Fruit fly (Drosophila melanogaster) whole organism, embryonic: ENCODE data around the gene CG3368.

Experiments
- B-H2 ChIP-seq: fragments of 200-800 bp; sonication (Bioruptor generic); optimal IDR thresholded peaks from 2 replicates; lab custom pipeline; 2018; ENCODE audit warnings: missing biosample characterization, mild to moderate bottlenecking, missing genetic modification characterization
- CG10147 ChIP-seq: fragments of 200-800 bp; sonication (Bioruptor generic); optimal IDR thresholded peaks from 2 replicates; lab custom pipeline; 2019; ENCODE audit warnings: missing biosample characterization, mild to moderate bottlenecking, missing genetic modification characterization, moderate library complexity
- CG10979 ChIP-seq: fragments of 200-800 bp; sonication (Bioruptor generic); optimal IDR thresholded peaks from 2 replicates; lab custom pipeline; 2018; ENCODE audit warnings: missing biosample characterization, mild to moderate bottlenecking, missing genetic modification characterization, moderate library complexity
- CG11247 ChIP-seq: fragments of 200-800 bp; sonication (Bioruptor generic); IDR thresholded peaks from 2 replicates; pipeline ENCODE4 v1.3.6; 2022; ENCODE audit warnings: missing biosample characterization, missing genetic modification characterization
- CG12155 ChIP-seq: fragments of 200-800 bp; sonication (Bioruptor generic); optimal IDR thresholded peaks from 3 replicates; lab custom pipeline; 2016; ENCODE audit warnings: missing biosample characterization, missing genetic modification characterization
- CG13123 ChIP-seq: fragments of 200-800 bp; sonication (Bioruptor generic); optimal IDR thresholded peaks from 2 replicates; lab custom pipeline; 2016; ENCODE audit warnings: missing biosample characterization, missing genetic modification characterization
- CG17186 ChIP-seq: fragments of 200-800 bp; sonication (Bioruptor generic); optimal IDR thresholded peaks from 3 replicates; lab custom pipeline; 2017; ENCODE audit warnings: missing biosample characterization, missing genetic modification reagents, missing genetic modification characterization
- CG17328 ChIP-seq: fragments of 200-800 bp; sonication (Bioruptor generic); IDR thresholded peaks from 2 replicates; pipeline ENCODE4 v1.3.6; 2022; ENCODE audit warnings: missing biosample characterization, missing genetic modification characterization
- CG17385 ChIP-seq: fragments of 200-800 bp; sonication (Bioruptor generic); optimal IDR thresholded peaks from 3 replicates; lab custom pipeline; 2018; ENCODE audit warnings: missing biosample characterization, mild to moderate bottlenecking, missing genetic modification characterization
- CG17912 ChIP-seq: fragments of 200-800 bp; sonication (Bioruptor generic); optimal IDR thresholded peaks from 2 replicates; lab custom pipeline; 2018; ENCODE audit warnings: missing biosample characterization, mild to moderate bottlenecking, missing genetic modification characterization
- CG18476 ChIP-seq: fragments of 200-800 bp; sonication (Bioruptor generic); optimal IDR thresholded peaks from 2 replicates; lab custom pipeline; 2016; ENCODE audit warnings: missing biosample characterization, mild to moderate bottlenecking, missing genetic modification characterization
- CG2678 ChIP-seq: fragments of 200-800 bp; sonication (Bioruptor generic); optimal IDR thresholded peaks from 3 replicates; lab custom pipeline; 2019; ENCODE audit warnings: missing biosample characterization, mild to moderate bottlenecking, missing genetic modification characterization, moderate library complexity
- CG2712 ChIP-seq: fragments of 200-800 bp; optimal IDR thresholded peaks from 3 replicates; lab custom pipeline; 2019; ENCODE audit warnings: missing biosample characterization, mild to moderate bottlenecking, missing genetic modification characterization, moderate library complexity
- CG2875 ChIP-seq: fragments of 200-800 bp; sonication (Bioruptor generic); optimal IDR thresholded peaks from 2 replicates; lab custom pipeline; 2017; ENCODE audit warnings: missing biosample characterization, mild to moderate bottlenecking, missing genetic modification characterization, missing genetic modification reagents
- CG31224 ChIP-seq: fragments of 200-800 bp; sonication (Bioruptor generic); IDR thresholded peaks from 2 replicates; pipeline ENCODE4 v1.3.6; 2022; ENCODE audit warnings: missing biosample characterization, missing genetic modification characterization
- CG32767 ChIP-seq: fragments of 200-800 bp; sonication (Bioruptor generic); IDR thresholded peaks from 2 replicates; pipeline ENCODE4 v1.3.6; 2022; ENCODE audit warnings: missing biosample characterization, missing genetic modification characterization
- CG34422 ChIP-seq: fragments of 200-800 bp; sonication (Bioruptor generic); IDR thresholded peaks from 3 replicates; pipeline ENCODE4 v1.3.6; 2022; ENCODE audit warnings: missing biosample characterization, missing genetic modification characterization
- CG4617 ChIP-seq: fragments of 200-800 bp; sonication (Bioruptor generic); optimal IDR thresholded peaks from 3 replicates; lab custom pipeline; 2016; ENCODE audit warnings: missing biosample characterization, missing genetic modification characterization, borderline replicate concordance
- CG5953 ChIP-seq: fragments of 200-800 bp; sonication (Bioruptor generic); IDR thresholded peaks from 2 replicates; pipeline ENCODE4 v1.3.6; 2022; ENCODE audit warnings: missing biosample characterization, missing genetic modification characterization
- CG6813 ChIP-seq: fragments of 200-800 bp; sonication (Bioruptor generic); optimal IDR thresholded peaks from 2 replicates; lab custom pipeline; 2017; ENCODE audit warnings: missing biosample characterization, missing genetic modification characterization, mild to moderate bottlenecking, moderate library complexity, missing genetic modification reagents
- CG7556 ChIP-seq: fragments of 200-800 bp; sonication (Bioruptor generic); optimal IDR thresholded peaks from 2 replicates; lab custom pipeline; 2017; ENCODE audit warnings: missing biosample characterization, mild to moderate bottlenecking, missing genetic modification characterization
- CG7987 ChIP-seq: fragments of 200-800 bp; sonication (Bioruptor generic); optimal IDR thresholded peaks from 2 replicates; lab custom pipeline; 2018; ENCODE audit warnings: missing biosample characterization, mild to moderate bottlenecking, missing genetic modification characterization, moderate library complexity
- E2f2 ChIP-seq: fragments of 200-800 bp; sonication (Bioruptor generic); IDR thresholded peaks from 2 replicates; pipeline ENCODE4 v1.3.6; 2022; ENCODE audit warnings: missing biosample characterization, missing genetic modification characterization
- ERR ChIP-seq: fragments of 200-800 bp; sonication (Bioruptor generic); optimal IDR thresholded peaks from 2 replicates; lab custom pipeline; 2016; ENCODE audit warnings: missing biosample characterization, missing genetic modification characterization
- Fer2 ChIP-seq: fragments of 200-800 bp; sonication (Bioruptor generic); optimal IDR thresholded peaks from 2 replicates; lab custom pipeline; 2018; ENCODE audit warnings: missing biosample characterization, mild to moderate bottlenecking, missing genetic modification characterization, moderate library complexity
- Gsc ChIP-seq: fragments of 200-800 bp; sonication (Bioruptor generic); IDR thresholded peaks from 2 replicates; pipeline ENCODE4 v1.3.6; 2022; ENCODE audit warnings: missing biosample characterization, missing genetic modification characterization
- Myb ChIP-seq: fragments of 200-800 bp; sonication (Bioruptor generic); optimal IDR thresholded peaks from 2 replicates; lab custom pipeline; 2016; ENCODE audit warnings: missing biosample characterization, missing genetic modification characterization
- NC2α ChIP-seq: fragments of 200-800 bp; sonication (Bioruptor generic); optimal IDR thresholded peaks from 2 replicates; lab custom pipeline; 2016; ENCODE audit warnings: missing biosample characterization, missing genetic modification characterization
- NK7.1 ChIP-seq: fragments of 200-800 bp; sonication (Bioruptor generic); optimal IDR thresholded peaks from 3 replicates; lab custom pipeline; 2016; ENCODE audit warnings: missing biosample characterization, missing genetic modification characterization
- Optix ChIP-seq: fragments of 200-800 bp; sonication (Bioruptor generic); IDR thresholded peaks from 3 replicates; pipeline ENCODE4 v1.3.6; 2022; ENCODE audit warnings: missing biosample characterization, missing genetic modification characterization
- PHDP ChIP-seq: fragments of 200-800 bp; sonication (Bioruptor generic); optimal IDR thresholded peaks from 3 replicates; lab custom pipeline; 2018; ENCODE audit warnings: missing biosample characterization, mild to moderate bottlenecking, missing genetic modification characterization, moderate library complexity
- Side ChIP-seq: fragments of 200-800 bp; sonication (Bioruptor generic); optimal IDR thresholded peaks from 2 replicates; lab custom pipeline; 2016; ENCODE audit warnings: missing biosample characterization, missing genetic modification characterization
- Trl ChIP-seq, 3 experiments: fragments of >200 bp in 2 of 3; fragments of 200-800 bp in 1 of 3; sonication (Bioruptor generic) in 1 of 3; optimal IDR thresholded peaks; 2 replicates in 1 of 3; 3 replicates in 2 of 3; lab custom pipeline; 2016 to 2017; ENCODE audit warnings: missing biosample characterization in 1 of 3, missing genetic modification characterization in 1 of 3
- YL-1 ChIP-seq: fragments of 200-800 bp; sonication (Bioruptor generic); optimal IDR thresholded peaks from 3 replicates; lab custom pipeline; 2017; ENCODE audit warnings: missing biosample characterization, mild to moderate bottlenecking, missing genetic modification characterization
- aop ChIP-seq: fragments of 200-800 bp; sonication (Bioruptor generic); IDR thresholded peaks from 2 replicates; pipeline ENCODE4 v1.3.6; 2022; ENCODE audit warnings: missing biosample characterization, missing genetic modification characterization
- cad ChIP-seq: fragments of >200 bp; optimal IDR thresholded peaks from 2 replicates; lab custom pipeline; 2017; ENCODE audit warnings: missing biosample characterization, missing genetic modification characterization
- disco-r ChIP-seq: fragments of 200-800 bp; sonication (Bioruptor generic); optimal IDR thresholded peaks from 2 replicates; lab custom pipeline; 2016; ENCODE audit warnings: missing biosample characterization, missing genetic modification characterization
- dpn ChIP-seq, 2 experiments: fragments of 200-800 bp; sonication (Bioruptor generic); optimal IDR thresholded peaks; 3 replicates each; lab custom pipeline; 2016; ENCODE audit warnings: missing biosample characterization in 2 of 2, missing genetic modification characterization in 2 of 2
- hbn ChIP-seq: fragments of 200-800 bp; sonication (Bioruptor generic); IDR thresholded peaks from 2 replicates; pipeline ENCODE4 v1.3.6; 2022; ENCODE audit warnings: missing biosample characterization, missing genetic modification characterization; ENCODE audit not compliant: partially characterized antibody
- hth ChIP-seq: fragments of >200 bp; optimal IDR thresholded peaks from 2 replicates; lab custom pipeline; 2017; ENCODE audit warnings: inconsistent platforms
- lov ChIP-seq, 2 experiments: fragments of 200-800 bp in 1 of 2; fragments of >200 bp in 1 of 2; sonication (Bioruptor generic) in 1 of 2; IDR thresholded peaks in 1 of 2; optimal IDR thresholded peaks in 1 of 2; 2 replicates in 1 of 2; 3 replicates in 1 of 2; pipeline versions ENCODE4 v1.3.6 to Lab custom; 2017 to 2022; ENCODE audit warnings: missing biosample characterization in 1 of 2, missing genetic modification characterization in 1 of 2
- maf-S ChIP-seq: fragments of 200-800 bp; sonication (Bioruptor generic); optimal IDR thresholded peaks from 2 replicates; lab custom pipeline; 2016; ENCODE audit warnings: missing biosample characterization, missing genetic modification characterization
- oc ChIP-seq: fragments of 200-800 bp; sonication (Bioruptor generic); optimal IDR thresholded peaks from 2 replicates; lab custom pipeline; 2018; ENCODE audit warnings: missing biosample characterization, mild to moderate bottlenecking, missing genetic modification characterization, moderate library complexity
- salm ChIP-seq: fragments of 200-800 bp; sonication (Bioruptor generic); optimal IDR thresholded peaks from 2 replicates; lab custom pipeline; 2018; ENCODE audit warnings: missing biosample characterization, mild to moderate bottlenecking, missing genetic modification characterization
- seq ChIP-seq: fragments of 200-800 bp; sonication (Bioruptor generic); IDR thresholded peaks from 2 replicates; pipeline ENCODE4 v1.3.6; 2022; ENCODE audit warnings: missing biosample characterization, missing genetic modification characterization
- slbo ChIP-seq: fragments of 200-800 bp; sonication (Bioruptor generic); IDR thresholded peaks from 2 replicates; pipeline ENCODE4 v1.3.6; 2022; ENCODE audit warnings: missing biosample characterization, missing genetic modification characterization
- sob ChIP-seq: fragments of 200-800 bp; sonication (Bioruptor generic); IDR thresholded peaks from 2 replicates; pipeline ENCODE4 v1.3.6; 2022; ENCODE audit warnings: missing biosample characterization, missing genetic modification characterization
- sqz ChIP-seq: fragments of 200-800 bp; sonication (Bioruptor generic); optimal IDR thresholded peaks from 3 replicates; lab custom pipeline; 2018; ENCODE audit warnings: missing biosample characterization, mild to moderate bottlenecking, missing genetic modification characterization
- ttk ChIP-seq: fragments of 200-800 bp; sonication (Bioruptor generic); IDR thresholded peaks from 2 replicates; pipeline ENCODE4 v2.1.2; 2022; ENCODE audit warnings: missing biosample characterization, missing genetic modification characterization
- vvl ChIP-seq: fragments of 200-800 bp; sonication (Bioruptor generic); IDR thresholded peaks from 2 replicates; pipeline ENCODE4 v1.3.6; 2022; ENCODE audit warnings: missing biosample characterization, missing genetic modification characterization
- yki ChIP-seq: fragments of >200 bp; optimal IDR thresholded peaks from 3 replicates; lab custom pipeline; 2018

Gene CG3368

dm6 chr3R:27246264-27246663 lies 37.3 kb upstream of the CG3368 start (continued):
- no peak for TF ChIP-seq cad (GFP tag; lab: Kevin White, UChicago)
- TF ChIP-seq Trl (optimal IDR thresholded peaks at IDR 0.05; lab: Kevin White, UChicago) = no peak
- no peak for TF ChIP-seq Trl (GFP tag; optimal IDR thresholded peaks at IDR 0.05; lab: Kevin White, UChicago)
- TF ChIP-seq CG6813 (GFP tag; lab: Kevin White, UChicago) = peak; percentile 53
- peak; percentile 90 for TF ChIP-seq CG2678 (tag; lab: Kevin White, UChicago)
- TF ChIP-seq CG34422 (GFP tag; lab: Robert Waterston, UW) = 0 out of 3 replicates have a peak, but pooled peaks have one; percentile 28
- peak; percentile 46 for TF ChIP-seq B-H2 (GFP tag; lab: Kevin White, UChicago)
- TF ChIP-seq lov (optimal IDR thresholded peaks at IDR 0.05; lab: Kevin White, UChicago) = no peak
- no peak for TF ChIP-seq lov (GFP tag; IDR thresholded peaks at IDR 0.05; lab: Robert Waterston, UW)
- TF ChIP-seq CG2875 (GFP tag; lab: Kevin White, UChicago) = peak; percentile 59
- TF ChIP-seq CG5953 = no peak
- TF ChIP-seq CG12155 (GFP tag; lab: Kevin White, UChicago) = peak; percentile 46
- no peak for TF ChIP-seq sqz (GFP tag; lab: Kevin White, UChicago)
- TF ChIP-seq aop (GFP tag; lab: Robert Waterston, UW) = no peak
- TF ChIP-seq Myb (GFP tag; lab: Kevin White, UChicago) = no peak
- peak; percentile 41 for TF ChIP-seq CG13123 (GFP tag; lab: Kevin White, UChicago)
- TF ChIP-seq PHDP (tag; lab: Kevin White, UChicago) = peak; percentile 92
- no peak for TF ChIP-seq yki (lab: Kevin White, UChicago)
- TF ChIP-seq vvl = peak; percentile 86
- TF ChIP-seq sob (GFP tag; lab: Robert Waterston, UW) = peak; percentile 36; the same call in 1 of the 2 replicates
- no peak for TF ChIP-seq CG17186 (GFP tag; lab: Kevin White, UChicago)
- no peak for TF ChIP-seq disco-r (GFP tag; lab: Kevin White, UChicago)
- peak; percentile 82 for TF ChIP-seq salm (tag; lab: Kevin White, UChicago)
- TF ChIP-seq ERR (GFP tag; lab: Kevin White, UChicago) = no peak
- no peak for TF ChIP-seq NC2α
- TF ChIP-seq hbn (GFP tag; lab: Robert Waterston, UW) = no peak
- TF ChIP-seq CG4617 = no peak
- TF ChIP-seq dpn (GFP tag; optimal IDR thresholded peaks at IDR 0.05; lab: Kevin White, UChicago) = peak in 1 of 2 experiments; percentile 67
- peak; percentile 52; the same call in 1 of the 2 replicates for TF ChIP-seq ttk (GFP tag; lab: Robert Waterston, UW)
- TF ChIP-seq CG10147 (GFP tag; lab: Kevin White, UChicago) = peak; percentile 83
- TF ChIP-seq Gsc (GFP tag; lab: Robert Waterston, UW) = no peak
- no peak for TF ChIP-seq seq
- TF ChIP-seq CG11247 (GFP tag; lab: Robert Waterston, UW) = no peak
- peak; percentile 89 for TF ChIP-seq CG10979 (tag; lab: Kevin White, UChicago)
- no peak for TF ChIP-seq CG31224 (GFP tag; lab: Robert Waterston, UW)
- TF ChIP-seq CG18476 (GFP tag; lab: Kevin White, UChicago) = no peak
- TF ChIP-seq Side (GFP tag; lab: Kevin White, UChicago) = no peak
- TF ChIP-seq Optix (GFP tag; lab: Robert Waterston, UW) = no peak
- peak; percentile 80 for TF ChIP-seq CG17385
- no peak for TF ChIP-seq maf-S (GFP tag; lab: Kevin White, UChicago)
- TF ChIP-seq oc (tag; lab: Kevin White, UChicago) = peak; percentile 68
- peak; percentile 21 for TF ChIP-seq Fer2 (tag; lab: Kevin White, UChicago)
- peak; percentile 41; the same call in 1 of the 2 replicates for TF ChIP-seq E2f2 (GFP tag; lab: Robert Waterston, UW)
- peak; percentile 67 for TF ChIP-seq slbo (GFP tag; lab: Robert Waterston, UW)
- TF ChIP-seq CG17328 (GFP tag; lab: Robert Waterston, UW) = peak; percentile 61; the same call in 1 of the 2 replicates
- TF ChIP-seq CG32767 (GFP tag; lab: Robert Waterston, UW) = peak; percentile 57; the same call in 1 of the 2 replicates
- no peak for TF ChIP-seq CG17912 (GFP tag; lab: Kevin White, UChicago)
- no peak for TF ChIP-seq NK7.1
- no peak for TF ChIP-seq hth (lab: Kevin White, UChicago)
- peak; percentile 93 for TF ChIP-seq CG2712 (tag; lab: Kevin White, UChicago)
- TF ChIP-seq YL-1 = no peak
- peak; percentile 86 for TF ChIP-seq CG7556
- no peak for TF ChIP-seq CG7987
